Worm (Caenorhabditis elegans) whole organism, young adult: Measurements from ENCODE around the gene xbx-5.
A peak's percentile ranks its signal among the peaks of the same experiment; 100 is the strongest.

Experiments used
- C06A6.2 ChIP-seq: fragments of 200-800 bp; sonication (Bioruptor generic); conservative IDR thresholded peaks from 2 replicates; pipeline ENCODE4 v1.3.6; 2022; ENCODE audit warnings: missing genetic modification characterization, missing compliant biosample characterization
- akir-1 ChIP-seq: fragments of 200-800 bp; sonication (Bioruptor generic); optimal IDR thresholded peaks from 2 replicates; lab custom pipeline; 2018; ENCODE audit warnings: mild to moderate bottlenecking, missing genetic modification characterization, moderate library complexity, missing compliant biosample characterization
- ama-1 ChIP-seq, 3 experiments: fragments of 150-350 bp in 1 of 3; sonication (generic microtip) in 2 of 3; optimal IDR thresholded peaks; 2 replicates each; lab custom pipeline; 2014 to 2018; ENCODE audit warnings: missing biosample characterization in 2 of 3, missing genetic modification characterization in 2 of 3, missing genetic modification reagents in 2 of 3
- cebp-1 ChIP-seq, 2 experiments: fragments of 200-800 bp in 1 of 2; sonication (Bioruptor generic) in 1 of 2; sonication (generic microtip) in 1 of 2; IDR thresholded peaks in 1 of 2; optimal IDR thresholded peaks in 1 of 2; 2 replicates each; pipeline versions ENCODE4 v1.3.6 to Lab custom; 2017 to 2022; ENCODE audit warnings: missing compliant biosample characterization in 2 of 2, missing genetic modification characterization in 2 of 2, mild to moderate bottlenecking in 1 of 2, missing genetic modification reagents in 1 of 2, moderate library complexity in 1 of 2
- dpl-1 ChIP-seq: fragments of 150-350 bp; optimal IDR thresholded peaks from 2 replicates; lab custom pipeline; 2014; ENCODE audit warnings: missing biosample characterization, missing genetic modification reagents, missing genetic modification characterization
- ets-4 ChIP-seq: fragments of 200-800 bp; sonication (Bioruptor generic); optimal IDR thresholded peaks from 2 replicates; lab custom pipeline; 2018; ENCODE audit warnings: mild to moderate bottlenecking, missing genetic modification characterization, missing compliant biosample characterization
- lir-1 ChIP-seq: fragments of 200-800 bp; sonication (Bioruptor generic); conservative IDR thresholded peaks from 2 replicates; pipeline ENCODE4 v1.3.6; 2022; ENCODE audit warnings: missing genetic modification reagents, missing genetic modification characterization, missing compliant biosample characterization
- nfya-1 ChIP-seq: sonication (generic microtip); optimal IDR thresholded peaks from 2 replicates; lab custom pipeline; 2017; ENCODE audit warnings: antibody characterized with exemption, missing compliant biosample characterization, missing genetic modification characterization, borderline replicate concordance; ENCODE audit not compliant: insufficient read depth
- nfyb-1 ChIP-seq: fragments of 200-800 bp; sonication (Bioruptor generic); IDR thresholded peaks from 2 replicates; pipeline ENCODE4 v1.3.6; 2022; ENCODE audit warnings: missing genetic modification reagents, missing genetic modification characterization, missing compliant biosample characterization
- snpc-1.3 ChIP-seq: sonication (generic microtip); optimal IDR thresholded peaks from 2 replicates; lab custom pipeline; 2017; ENCODE audit warnings: missing genetic modification characterization, mild to moderate bottlenecking, missing compliant biosample characterization, antibody characterized with exemption, moderate library complexity, missing genotype, missing genetic modification reagents; ENCODE audit not compliant: insufficient read depth
- snpc-3.4 ChIP-seq: sonication (generic microtip); optimal IDR thresholded peaks from 2 replicates; lab custom pipeline; 2017; ENCODE audit warnings: missing genetic modification characterization, mild to moderate bottlenecking, missing compliant biosample characterization, antibody characterized with exemption, moderate library complexity, missing genotype, missing genetic modification reagents
- snpc-4 ChIP-seq, 5 experiments: fragments of 150-350 bp in 1 of 5; sonication (generic microtip) in 4 of 5; optimal IDR thresholded peaks; 2 replicates each; lab custom pipeline; 2014 to 2018; ENCODE audit warnings: missing genetic modification characterization in 5 of 5, missing biosample characterization in 3 of 5, antibody characterized with exemption in 2 of 5, mild to moderate bottlenecking in 2 of 5, missing compliant biosample characterization in 2 of 5, missing genotype in 2 of 5, moderate library complexity in 2 of 5, missing genetic modification reagents in 1 of 5

- TF ChIP-seq nfyb-1 (peak; percentile 93), snpc-3.4 (no peak), ama-1 (optimal IDR thresholded peaks at IDR 0.05; lab: Kevin White, UChicago) (no peak), ama-1 (GFP tag; optimal IDR thresholded peaks at IDR 0.05; lab: Kevin White, UChicago) (no peak), nfya-1 (tag; lab: Kevin White, UChicago) (no peak), snpc-4 (GFP tag; optimal IDR thresholded peaks at IDR 0.05; lab: Kevin White, UChicago) (no peak), snpc-4 (tag; optimal IDR thresholded peaks at IDR 0.05; lab: Kevin White, UChicago) (no peak), snpc-1.3 (no peak), dpl-1 (GFP tag; lab: Kevin White, UChicago) (no peak), akir-1 (no peak), C06A6.2 (GFP tag; lab: Robert Waterston, UW) (no peak), cebp-1 (GFP tag; IDR thresholded peaks at IDR 0.05; lab: Robert Waterston, UW) (no peak), cebp-1 (tag; optimal IDR thresholded peaks at IDR 0.05; lab: Kevin White, UChicago) (no peak), lir-1 (no peak), ets-4 (GFP tag; lab: Kevin White, UChicago) (no peak)
Measured at ce11 chrIII:3798416-3798815, 5.9 kb downstream of the xbx-5 start.
